Fruit fly (Drosophila melanogaster) whole organism, adult: ENCODE data around the gene CG42395.

Experiments
- CG12768 ChIP-seq: fragments of 200-800 bp; sonication (Bioruptor generic); optimal IDR thresholded peaks from 2 replicates; lab custom pipeline; 2017; ENCODE audit warnings: missing biosample characterization, missing genetic modification characterization, mild to moderate bottlenecking, moderate library complexity, missing genetic modification reagents
- CG33017 ChIP-seq: fragments of 200-800 bp; sonication (Bioruptor generic); optimal IDR thresholded peaks from 2 replicates; lab custom pipeline; 2018; ENCODE audit warnings: missing biosample characterization, mild to moderate bottlenecking, missing genetic modification characterization, moderate library complexity
- Hr96 ChIP-seq: fragments of 200-800 bp; sonication (Bioruptor generic); optimal IDR thresholded peaks from 2 replicates; lab custom pipeline; 2016; ENCODE audit warnings: missing biosample characterization, missing genetic modification characterization
- ovo ChIP-seq: fragments of 200-800 bp; sonication (Bioruptor generic); optimal IDR thresholded peaks from 2 replicates; lab custom pipeline; 2016; ENCODE audit warnings: missing biosample characterization, missing genetic modification characterization
- pad ChIP-seq: fragments of 200-800 bp; sonication (Bioruptor generic); optimal IDR thresholded peaks from 3 replicates; lab custom pipeline; 2017; ENCODE audit warnings: missing biosample characterization, missing genetic modification characterization, mild to moderate bottlenecking, moderate library complexity, missing genetic modification reagents

dm6 chrX:9617598-9618076 is 41.6 kb upstream of the CG42395 start:
- TF ChIP-seq ovo (no peak), Hr96 (GFP tag; lab: Kevin White, UChicago) (no peak), CG12768 (no peak), pad (no peak), CG33017 (tag; lab: Kevin White, UChicago) (no peak)
